Worm (Caenorhabditis elegans): Measurements from ENCODE around the gene epg-9.

ce11 chrIV:2600841-2601240, at the start of gene epg-9:
- no peak for TF ChIP-seq unc-130 (GFP tag; optimal IDR thresholded peaks at IDR 0.05)
- TF ChIP-seq snpc-4 (tag; optimal IDR thresholded peaks at IDR 0.05) = no peak
- no peak for TF ChIP-seq nhr-76 (tag; optimal IDR thresholded peaks at IDR 0.05)
- no peak for TF ChIP-seq nhr-28 (tag; optimal IDR thresholded peaks at IDR 0.05)
